In genomic region chr3R:13388160-13388870, dm6 we compare ENCODE assay signal across 5 fruit fly cellular contexts.
A peak's percentile ranks its signal among the peaks of the same experiment; 100 is the strongest.
TF ChIP-seq lines count a peak whose summit lies in the region.

Gene CG9799 (minus strand): TSS chr3R:13388709.

- no peak for TF ChIP-seq CTCF in whole organism, embryonic (GFP tag; optimal IDR thresholded peaks at IDR 0.05; lab: Kevin White, UChicago)

TF ChIP-seq in Kc167, 6 proteins besides CTCF, POLR2A, EP300 and RAD21:
- TF ChIP-seq ttk (optimal IDR thresholded peaks at IDR 0.05; lab: Kevin White, UChicago) (no peak), insv (optimal IDR thresholded peaks at IDR 0.05; lab: Kevin White, UChicago) (no peak), Myc (optimal IDR thresholded peaks at IDR 0.05; lab: Kevin White, UChicago) (no peak), Sin3A (optimal IDR thresholded peaks at IDR 0.05; lab: Kevin White, UChicago) (no peak), h (optimal IDR thresholded peaks at IDR 0.05; lab: Kevin White, UChicago) (peak; percentile 23)

TF ChIP-seq in whole organism, adult, 20 proteins besides CTCF, POLR2A, EP300 and RAD21:
- no peak for TF ChIP-seq CG14711 (tag; optimal IDR thresholded peaks at IDR 0.05; lab: Kevin White, UChicago)
- TF ChIP-seq Crg-1 (GFP tag; optimal IDR thresholded peaks at IDR 0.05; lab: Kevin White, UChicago), result no peak
- TF ChIP-seq CG11617 (GFP tag; optimal IDR thresholded peaks at IDR 0.05; lab: Kevin White, UChicago), result no peak
- TF ChIP-seq ovo (GFP tag; optimal IDR thresholded peaks at IDR 0.05; lab: Kevin White, UChicago), result no peak
- TF ChIP-seq Mnt (GFP tag; optimal IDR thresholded peaks at IDR 0.05; lab: Kevin White, UChicago), result peak; percentile 99
- TF ChIP-seq cnc (optimal IDR thresholded peaks at IDR 0.05; lab: Kevin White, UChicago), result no peak
- TF ChIP-seq bab1 (GFP tag; optimal IDR thresholded peaks at IDR 0.05; lab: Kevin White, UChicago), result peak; percentile 26
- TF ChIP-seq CG12768 (GFP tag; optimal IDR thresholded peaks at IDR 0.05; lab: Kevin White, UChicago), result no peak
- no peak for TF ChIP-seq Clk (GFP tag; optimal IDR thresholded peaks at IDR 0.05; lab: Kevin White, UChicago)
- no peak for TF ChIP-seq tj (GFP tag; optimal IDR thresholded peaks at IDR 0.05; lab: Kevin White, UChicago)
- no peak for TF ChIP-seq CG1620 (GFP tag; optimal IDR thresholded peaks at IDR 0.05; lab: Kevin White, UChicago)
- TF ChIP-seq CG7045 (GFP tag; optimal IDR thresholded peaks at IDR 0.05; lab: Kevin White, UChicago), result no peak
- no peak for TF ChIP-seq kay (GFP tag; lab: Kevin White, UChicago; ENCODE audit: borderline replicate concordance)
- TF ChIP-seq toe (GFP tag; optimal IDR thresholded peaks at IDR 0.05; lab: Kevin White, UChicago), result no peak

TF ChIP-seq in whole organism, embryonic, 481 proteins besides CTCF, POLR2A, EP300 and RAD21 (continues in another document):
- TF ChIP-seq Dip2 (GFP tag; IDR thresholded peaks at IDR 0.05; lab: Robert Waterston, UW) (no peak), CG6813 (GFP tag; optimal IDR thresholded peaks at IDR 0.05; lab: Kevin White, UChicago) (no peak), CG12744 (GFP tag; optimal IDR thresholded peaks at IDR 0.05; lab: Kevin White, UChicago) (no peak), CG31224 (GFP tag; IDR thresholded peaks at IDR 0.05; lab: Robert Waterston, UW) (no peak), wek (GFP tag; optimal IDR thresholded peaks at IDR 0.05; lab: Kevin White, UChicago) (peak; percentile 98), insv (GFP tag; optimal IDR thresholded peaks at IDR 0.05; lab: Kevin White, UChicago) (peak in 1 of 2 experiments; percentile 38), unc-4 (GFP tag; IDR thresholded peaks at IDR 0.05; lab: Robert Waterston, UW; ENCODE audit: partially characterized antibody) (peak; percentile 44; the same call in 1 of the 2 replicates), row (GFP tag; IDR thresholded peaks at IDR 0.05; lab: Robert Waterston, UW) (no peak), scrt (GFP tag; optimal IDR thresholded peaks at IDR 0.05; lab: Kevin White, UChicago) (peak; percentile 9), Rfx (GFP tag; IDR thresholded peaks at IDR 0.05; lab: Robert Waterston, UW) (no peak), Sox100B (GFP tag; optimal IDR thresholded peaks at IDR 0.05; lab: Kevin White, UChicago) (no peak), Lhr (GFP tag; optimal IDR thresholded peaks at IDR 0.05; lab: Kevin White, UChicago) (no peak), CG10565 (GFP tag; optimal IDR thresholded peaks at IDR 0.05; lab: Kevin White, UChicago) (no peak), Atf6 (GFP tag; IDR thresholded peaks at IDR 0.05; lab: Robert Waterston, UW) (no peak), jumu (GFP tag; optimal IDR thresholded peaks at IDR 0.05; lab: Kevin White, UChicago) (no peak), lov (optimal IDR thresholded peaks at IDR 0.05; lab: Kevin White, UChicago) (no peak), lov (GFP tag; IDR thresholded peaks at IDR 0.05; lab: Robert Waterston, UW) (peak; percentile 90), cato (GFP tag; optimal IDR thresholded peaks at IDR 0.05; lab: Kevin White, UChicago; ENCODE audit: borderline replicate concordance) (no peak), CG2202 (tag; optimal IDR thresholded peaks at IDR 0.05; lab: Kevin White, UChicago) (no peak), Drgx (GFP tag; IDR thresholded peaks at IDR 0.05; lab: Robert Waterston, UW) (no peak), CG13287 (GFP tag; IDR thresholded peaks at IDR 0.05; lab: Robert Waterston, UW; ENCODE audit: partially characterized antibody) (peak; percentile 46; the same call in 1 of the 2 replicates), aop (GFP tag; IDR thresholded peaks at IDR 0.05; lab: Robert Waterston, UW) (no peak), Dbx (GFP tag; IDR thresholded peaks at IDR 0.05; lab: Robert Waterston, UW) (0 out of 3 replicates have a peak, but pooled peaks have one; percentile 17), CG2889 (GFP tag; IDR thresholded peaks at IDR 0.05; lab: Robert Waterston, UW) (0 out of 3 replicates have a peak, but pooled peaks have one; percentile 14)

TF ChIP-seq in whole organism, prepupa, 60 proteins besides CTCF, POLR2A, EP300 and RAD21:
- no peak for TF ChIP-seq CG6854 (GFP tag; optimal IDR thresholded peaks at IDR 0.05; lab: Kevin White, UChicago)
- no peak for TF ChIP-seq CG11294 (GFP tag; IDR thresholded peaks at IDR 0.05; lab: Robert Waterston, UW)
- TF ChIP-seq esn (GFP tag; optimal IDR thresholded peaks at IDR 0.05; lab: Kevin White, UChicago), result peak; percentile 2
- TF ChIP-seq CG1621 (tag; optimal IDR thresholded peaks at IDR 0.05; lab: Kevin White, UChicago), result peak; percentile 78
TF ChIP-seq in whole organism, prepupa: peak in this region for 2.

TF ChIP-seq in whole organism, wandering third instar larva, 38 proteins besides CTCF, POLR2A, EP300 and RAD21:
- TF ChIP-seq Myc (optimal IDR thresholded peaks at IDR 0.05; lab: Kevin White, UChicago) (peak; percentile 14), dl (GFP tag; optimal IDR thresholded peaks at IDR 0.05; lab: Kevin White, UChicago; ENCODE audit: insufficient read depth in 1 of 2, partially characterized antibody in 2 of 2) (no peak), h (GFP tag; optimal IDR thresholded peaks at IDR 0.05; lab: Kevin White, UChicago) (no peak)
